Fruit fly (Drosophila melanogaster) Kc167 (cell line): ENCODE results near the gene Nazo.

Source experiments
- Myc ChIP-seq: fragments of >200 bp; optimal IDR thresholded peaks from 2 replicates; lab custom pipeline; 2017; ENCODE audit warnings: missing external identifiers
- Sin3A ChIP-seq: fragments of >200 bp; optimal IDR thresholded peaks from 2 replicates; lab custom pipeline; 2018; ENCODE audit warnings: missing external identifiers
- h ChIP-seq: fragments of >200 bp; optimal IDR thresholded peaks from 3 replicates; lab custom pipeline; 2018; ENCODE audit warnings: missing external identifiers
- insv ChIP-seq: fragments of >200 bp; optimal IDR thresholded peaks from 3 replicates; lab custom pipeline; 2018; ENCODE audit warnings: missing external identifiers
- psq ChIP-seq: fragments of >200 bp; optimal IDR thresholded peaks from 2 replicates; lab custom pipeline; 2017; ENCODE audit warnings: missing external identifiers
- ttk ChIP-seq: sonication (Bioruptor generic); optimal IDR thresholded peaks from 2 replicates; lab custom pipeline; 2017; ENCODE audit warnings: missing external identifiers

dm6 chr3R:8317215-8317614, 29.5 kb downstream of the Nazo start, which contains the start of gene Ctr1B:
- TF ChIP-seq h (lab: Kevin White, UChicago) (no peak), insv (no peak), ttk (lab: Kevin White, UChicago) (no peak), psq (lab: Kevin White, UChicago) (no peak), Sin3A (lab: Kevin White, UChicago) (no peak), Myc (lab: Kevin White, UChicago) (no peak)
